Worm (Caenorhabditis elegans): ENCODE results near the gene M18.6.

DNA sequence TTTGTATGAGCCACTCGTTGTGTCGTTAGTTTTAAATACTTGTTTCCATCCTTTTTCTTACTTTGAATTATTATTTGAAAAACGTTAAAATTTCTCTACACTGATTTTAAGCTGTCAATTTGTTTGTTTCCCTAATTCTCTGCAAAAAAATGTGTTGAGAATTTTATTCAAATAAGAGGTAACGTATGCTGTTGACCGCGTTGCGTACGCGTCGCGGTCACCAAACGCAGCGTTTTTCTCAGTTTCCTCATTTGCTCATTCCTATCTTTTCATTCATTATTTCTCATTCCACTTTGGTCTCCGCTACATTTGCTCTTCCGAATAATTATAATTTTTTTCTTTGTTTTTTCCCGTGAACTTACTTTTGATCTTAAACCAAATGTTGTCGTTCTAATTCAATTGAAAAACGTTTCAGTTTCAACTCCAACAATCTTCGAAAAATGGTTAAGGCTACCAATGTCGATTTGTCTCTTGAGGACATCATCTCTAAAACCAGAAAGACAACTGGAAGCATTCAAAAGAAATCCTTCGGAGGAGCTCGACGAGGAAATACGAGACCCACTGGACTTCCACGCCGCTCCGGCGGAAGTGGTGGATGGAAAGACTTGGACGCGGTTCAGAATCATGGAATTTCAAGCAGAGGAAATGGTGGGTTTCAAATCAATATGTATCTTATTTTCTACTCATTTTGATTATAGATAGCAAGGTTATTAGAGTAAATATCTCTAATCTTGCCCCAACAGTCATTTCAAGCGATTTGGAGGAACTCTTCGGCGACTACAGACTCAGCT is 2.0 kb downstream of the M18.6 start, which contains the start of gene aly-3:
- TF ChIP-seq mls-2 (tag; optimal IDR thresholded peaks at IDR 0.05), result no peak
- TF ChIP-seq lin-13 (tag; optimal IDR thresholded peaks at IDR 0.05), result no peak
- TF ChIP-seq nhr-76 (tag; optimal IDR thresholded peaks at IDR 0.05), result no peak
- no peak for TF ChIP-seq ztf-11 (tag; optimal IDR thresholded peaks at IDR 0.05)
- no peak for TF ChIP-seq nhr-237 (tag; optimal IDR thresholded peaks at IDR 0.05)
- TF ChIP-seq ces-1 (GFP tag; optimal IDR thresholded peaks at IDR 0.05), result peak; percentile 53
- no peak for TF ChIP-seq nhr-12 (tag; optimal IDR thresholded peaks at IDR 0.05)
- TF ChIP-seq elt-3 (tag; optimal IDR thresholded peaks at IDR 0.05), result no peak
